Worm (Caenorhabditis elegans) whole organism, young adult: Measurements from ENCODE around the gene col-69.
"Not testable (repeated sequence)": the region's sequence is repeated elsewhere in the genome, so short reads cannot be mapped to it uniquely, and the experiment has no call there.

Source experiments
- B0261.1 ChIP-seq: sonication (generic microtip); optimal IDR thresholded peaks from 2 replicates; lab custom pipeline; 2016; ENCODE audit warnings: mild to moderate bottlenecking, missing genetic modification characterization, moderate library complexity, missing compliant biosample characterization
- D2030.7 ChIP-seq: fragments of 200-800 bp; sonication (Bioruptor generic); IDR thresholded peaks from 2 replicates; pipeline ENCODE4 v1.3.6; 2022; ENCODE audit warnings: missing genetic modification reagents, missing genetic modification characterization, missing compliant biosample characterization
- F10E7.11 ChIP-seq: sonication (generic microtip); optimal IDR thresholded peaks from 2 replicates; lab custom pipeline; 2017; ENCODE audit warnings: mild to moderate bottlenecking, missing genetic modification characterization, moderate library complexity, missing compliant biosample characterization
- F23B12.7 ChIP-seq: sonication (generic microtip); optimal IDR thresholded peaks from 2 replicates; lab custom pipeline; 2017; ENCODE audit warnings: missing genetic modification characterization, mild to moderate bottlenecking, missing compliant biosample characterization, antibody characterized with exemption, moderate library complexity; ENCODE audit not compliant: insufficient read depth
- F55B11.4 ChIP-seq: sonication (generic microtip); optimal IDR thresholded peaks from 2 replicates; lab custom pipeline; 2016; ENCODE audit warnings: missing compliant biosample characterization, missing genetic modification characterization, borderline replicate concordance; ENCODE audit not compliant: insufficient read depth
- F57C9.4 ChIP-seq: sonication (generic microtip); optimal IDR thresholded peaks from 2 replicates; lab custom pipeline; 2017; ENCODE audit warnings: mild to moderate bottlenecking, missing genetic modification characterization, missing compliant biosample characterization
- T07F8.4 ChIP-seq: sonication (generic microtip); optimal IDR thresholded peaks from 2 replicates; lab custom pipeline; 2016; ENCODE audit warnings: mild to moderate bottlenecking, missing genetic modification characterization, moderate library complexity, missing compliant biosample characterization
- Y56A3A.18 ChIP-seq: fragments of 200-800 bp; sonication (Bioruptor generic); IDR thresholded peaks from 2 replicates; pipeline ENCODE4 v1.3.6; 2022; ENCODE audit warnings: missing genetic modification reagents, missing genetic modification characterization, missing compliant biosample characterization
- Y95B8A.8 ChIP-seq: fragments of 200-800 bp; sonication (Bioruptor generic); IDR thresholded peaks from 2 replicates; pipeline ENCODE4 v1.3.6; 2022; ENCODE audit warnings: missing genetic modification reagents, missing genetic modification characterization, missing compliant biosample characterization
- ZK185.1 ChIP-seq: sonication (generic microtip); optimal IDR thresholded peaks from 2 replicates; lab custom pipeline; 2016; ENCODE audit warnings: mild to moderate bottlenecking, missing genetic modification characterization, missing compliant biosample characterization; ENCODE audit not compliant: poor library complexity, severe bottlenecking
- aptf-2 ChIP-seq: fragments of 200-800 bp; sonication (Bioruptor generic); conservative IDR thresholded peaks from 2 replicates; pipeline ENCODE4 v1.3.6; 2022; ENCODE audit warnings: missing genetic modification reagents, missing genetic modification characterization, missing compliant biosample characterization
- bed-1 ChIP-seq: fragments of 200-800 bp; sonication (Bioruptor generic); IDR thresholded peaks from 2 replicates; pipeline ENCODE4 v1.3.6; 2022; ENCODE audit warnings: missing genetic modification reagents, missing genetic modification characterization, missing compliant biosample characterization
- cebp-1 ChIP-seq, 2 experiments: fragments of 200-800 bp in 1 of 2; sonication (Bioruptor generic) in 1 of 2; sonication (generic microtip) in 1 of 2; IDR thresholded peaks in 1 of 2; optimal IDR thresholded peaks in 1 of 2; 2 replicates each; pipeline versions ENCODE4 v1.3.6 to Lab custom; 2017 to 2022; ENCODE audit warnings: missing compliant biosample characterization in 2 of 2, missing genetic modification characterization in 2 of 2, mild to moderate bottlenecking in 1 of 2, missing genetic modification reagents in 1 of 2, moderate library complexity in 1 of 2
- die-1 ChIP-seq: sonication (generic microtip); optimal IDR thresholded peaks from 2 replicates; lab custom pipeline; 2016; ENCODE audit warnings: missing genotype, mild to moderate bottlenecking, missing genetic modification characterization, missing compliant biosample characterization
- dpff-1 ChIP-seq: sonication (generic microtip); optimal IDR thresholded peaks from 2 replicates; lab custom pipeline; 2017; ENCODE audit warnings: mild to moderate bottlenecking, missing genetic modification characterization, missing compliant biosample characterization
- egrh-3 ChIP-seq: fragments of 200-800 bp; sonication (Bioruptor generic); IDR thresholded peaks from 2 replicates; pipeline ENCODE4 v1.3.6; 2022; ENCODE audit warnings: missing genetic modification reagents, missing genetic modification characterization, missing compliant biosample characterization
- ekl-4 ChIP-seq: fragments of 200-800 bp; sonication (Bioruptor generic); IDR thresholded peaks from 2 replicates; pipeline ENCODE4 v1.3.6; 2022; ENCODE audit warnings: missing genetic modification reagents, missing genetic modification characterization, missing compliant biosample characterization
- fkh-3 ChIP-seq: sonication (generic microtip); optimal IDR thresholded peaks from 2 replicates; lab custom pipeline; 2016; ENCODE audit warnings: mild to moderate bottlenecking, missing genetic modification characterization, missing compliant biosample characterization
- gei-17 ChIP-seq: fragments of 200-800 bp; sonication (Bioruptor generic); optimal IDR thresholded peaks from 2 replicates; lab custom pipeline; 2018; ENCODE audit warnings: mild to moderate bottlenecking, missing genetic modification characterization, missing compliant biosample characterization
- him-1 ChIP-seq: sonication (generic microtip); optimal IDR thresholded peaks from 2 replicates; lab custom pipeline; 2016; ENCODE audit warnings: missing genotype, missing genetic modification reagents, missing genetic modification characterization, missing compliant biosample characterization
- hlh-12 ChIP-seq: sonication (generic microtip); optimal IDR thresholded peaks from 2 replicates; lab custom pipeline; 2016; ENCODE audit warnings: missing genetic modification characterization, missing compliant biosample characterization
- hlh-26 ChIP-seq: fragments of 200-800 bp; sonication (Bioruptor generic); conservative IDR thresholded peaks from 2 replicates; pipeline ENCODE4 v1.3.6; 2022; ENCODE audit warnings: missing genetic modification reagents, missing genetic modification characterization, missing compliant biosample characterization
- hrde-1 ChIP-seq: sonication (generic microtip); optimal IDR thresholded peaks from 2 replicates; lab custom pipeline; 2016; ENCODE audit warnings: missing genetic modification characterization, mild to moderate bottlenecking, missing compliant biosample characterization, moderate library complexity, missing genotype, missing genetic modification reagents, borderline replicate concordance
- lin-40 ChIP-seq: sonication (generic microtip); optimal IDR thresholded peaks from 2 replicates; lab custom pipeline; 2016; ENCODE audit warnings: missing genetic modification characterization, mild to moderate bottlenecking, missing compliant biosample characterization, missing genotype, missing genetic modification reagents
- lir-1 ChIP-seq: fragments of 200-800 bp; sonication (Bioruptor generic); conservative IDR thresholded peaks from 2 replicates; pipeline ENCODE4 v1.3.6; 2022; ENCODE audit warnings: missing genetic modification reagents, missing genetic modification characterization, missing compliant biosample characterization
- madf-10 ChIP-seq: sonication (generic microtip); optimal IDR thresholded peaks from 2 replicates; lab custom pipeline; 2016; ENCODE audit warnings: mild to moderate bottlenecking, missing genetic modification characterization, missing compliant biosample characterization
- madf-6 ChIP-seq: fragments of 200-800 bp; sonication (Bioruptor generic); IDR thresholded peaks from 2 replicates; pipeline ENCODE4 v1.3.6; 2022; ENCODE audit warnings: missing genetic modification reagents, missing genetic modification characterization, missing compliant biosample characterization
- mcd-1 ChIP-seq: fragments of 200-800 bp; sonication (Bioruptor generic); IDR thresholded peaks from 2 replicates; pipeline ENCODE4 v1.3.6; 2022; ENCODE audit warnings: missing genetic modification reagents, missing genetic modification characterization, missing compliant biosample characterization
- nfya-2 ChIP-seq: fragments of 200-800 bp; sonication (Bioruptor generic); IDR thresholded peaks from 2 replicates; pipeline ENCODE4 v1.3.6; 2022; ENCODE audit warnings: missing genetic modification reagents, missing genetic modification characterization, missing compliant biosample characterization
- nfyb-1 ChIP-seq: fragments of 200-800 bp; sonication (Bioruptor generic); IDR thresholded peaks from 2 replicates; pipeline ENCODE4 v1.3.6; 2022; ENCODE audit warnings: missing genetic modification reagents, missing genetic modification characterization, missing compliant biosample characterization
- rcor-1 ChIP-seq: fragments of 200-800 bp; sonication (Bioruptor generic); IDR thresholded peaks from 2 replicates; pipeline ENCODE4 v1.3.6; 2022; ENCODE audit warnings: missing genetic modification reagents, missing genetic modification characterization, missing compliant biosample characterization
- rec-8 ChIP-seq, 2 experiments: sonication (generic microtip); optimal IDR thresholded peaks; 2 replicates each; lab custom pipeline; 2016; ENCODE audit warnings: mild to moderate bottlenecking in 2 of 2, missing genetic modification characterization in 2 of 2, missing genetic modification reagents in 2 of 2, missing genotype in 2 of 2, missing biosample characterization in 1 of 2, missing compliant biosample characterization in 1 of 2, moderate library complexity in 1 of 2
- snpc-4 ChIP-seq, 5 experiments: fragments of 150-350 bp in 1 of 5; sonication (generic microtip) in 4 of 5; optimal IDR thresholded peaks; 2 replicates each; lab custom pipeline; 2014 to 2018; ENCODE audit warnings: missing genetic modification characterization in 5 of 5, missing biosample characterization in 3 of 5, antibody characterized with exemption in 2 of 5, mild to moderate bottlenecking in 2 of 5, missing compliant biosample characterization in 2 of 5, missing genotype in 2 of 5, moderate library complexity in 2 of 5, missing genetic modification reagents in 1 of 5
- sptf-2 ChIP-seq: fragments of 200-800 bp; sonication (Bioruptor generic); optimal IDR thresholded peaks from 2 replicates; lab custom pipeline; 2018; ENCODE audit warnings: mild to moderate bottlenecking, missing genetic modification characterization, missing compliant biosample characterization
- tbp1 ChIP-seq: fragments of 200-800 bp; sonication (Bioruptor generic); optimal IDR thresholded peaks from 2 replicates; lab custom pipeline; 2018; ENCODE audit warnings: mild to moderate bottlenecking, missing genetic modification characterization, missing compliant biosample characterization
- unc-62 ChIP-seq: fragments of 150-350 bp; optimal IDR thresholded peaks from 2 replicates; lab custom pipeline; 2014; ENCODE audit warnings: missing biosample characterization, missing genetic modification reagents, missing genetic modification characterization
- ztf-18 ChIP-seq: sonication (generic microtip); optimal IDR thresholded peaks from 2 replicates; lab custom pipeline; 2016; ENCODE audit warnings: missing genotype, mild to moderate bottlenecking, missing genetic modification characterization, missing compliant biosample characterization
- ztf-22 ChIP-seq: fragments of 200-800 bp; sonication (Bioruptor generic); optimal IDR thresholded peaks from 2 replicates; lab custom pipeline; 2018; ENCODE audit warnings: mild to moderate bottlenecking, missing genetic modification characterization, moderate library complexity, missing compliant biosample characterization
- ztf-25 ChIP-seq: fragments of 200-800 bp; sonication (Bioruptor generic); IDR thresholded peaks from 2 replicates; pipeline ENCODE4 v1.3.6; 2022; ENCODE audit warnings: missing genetic modification reagents, missing genetic modification characterization, missing compliant biosample characterization
- ztf-26 ChIP-seq: sonication (generic microtip); optimal IDR thresholded peaks from 2 replicates; lab custom pipeline; 2017; ENCODE audit warnings: missing genetic modification characterization, missing compliant biosample characterization

The col-69 gene

ce11 chrII:263563-263962, 42.0 kb downstream of the col-69 start, which contains the start of gene scc-2:
Gene scc-2, minus strand, starts transcription at chrII:263663.
- TF ChIP-seq mcd-1 (GFP tag; lab: Robert Waterston, UW) (no peak), F10E7.11 (tag; lab: Kevin White, UChicago) (no peak), sptf-2 (no peak), Y95B8A.8 (GFP tag; lab: Robert Waterston, UW) (no peak), gei-17 (GFP tag; lab: Kevin White, UChicago) (no peak), D2030.7 (GFP tag; lab: Robert Waterston, UW) (no peak), rec-8 (tag; optimal IDR thresholded peaks at IDR 0.05; lab: Kevin White, UChicago) (no peak)

DNA sequence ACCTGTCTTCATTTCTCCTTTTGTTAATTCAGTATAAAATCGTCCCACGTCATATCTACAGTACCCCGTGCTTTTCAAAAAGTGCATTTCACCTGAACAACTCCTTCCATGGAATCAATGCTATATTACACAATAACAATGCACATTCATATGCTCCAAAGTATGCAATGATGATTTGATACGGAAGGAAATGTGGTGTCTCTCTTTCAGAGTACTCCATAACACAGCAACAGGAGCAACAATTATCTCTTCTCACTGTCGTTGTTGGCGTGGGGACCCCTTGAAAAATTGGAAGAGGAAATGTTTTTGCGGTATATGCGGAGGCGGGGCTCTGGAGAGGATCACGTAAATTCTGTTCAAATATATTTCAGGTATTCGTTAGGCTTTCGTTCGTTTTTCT, 48.0 kb downstream of the col-69 start, which contains the start of gene cat-2:
Gene cat-2, plus strand, starts transcription at position 301 of the 400 bp plus-strand sequence.
- TF ChIP-seq B0261.1 (no peak), fkh-3 (no peak), rcor-1 (GFP tag; lab: Robert Waterston, UW) (no peak), unc-62 (GFP tag; lab: Kevin White, UChicago) (no peak), T07F8.4 (tag; lab: Kevin White, UChicago) (no peak)

DNA sequence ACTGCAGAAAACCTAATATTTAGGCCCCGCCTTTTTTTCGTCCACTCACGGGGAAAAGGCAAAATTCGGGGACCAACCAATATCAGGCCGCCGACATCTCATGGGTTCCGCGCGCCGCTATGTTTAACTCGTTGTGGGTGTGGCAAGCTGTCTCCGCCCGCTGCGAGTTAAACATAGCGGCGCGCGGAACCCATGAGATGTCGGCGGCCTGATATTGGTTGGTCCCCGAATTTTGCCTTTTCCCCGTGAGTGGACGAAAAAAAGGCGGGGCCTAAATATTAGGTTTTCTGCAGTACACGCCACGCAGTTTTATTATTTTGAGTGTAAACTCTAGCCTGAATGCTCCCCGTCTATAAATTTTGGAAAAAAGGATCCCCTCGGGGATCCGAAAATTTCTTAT, 49.8 kb downstream of the col-69 start:
- TF ChIP-seq snpc-4 (GFP tag; optimal IDR thresholded peaks at IDR 0.05; lab: Kevin White, UChicago), result not testable (repeated sequence)
- peak in 2 of 4 experiments; percentile 84 to 91 for TF ChIP-seq snpc-4 (tag; optimal IDR thresholded peaks at IDR 0.05; lab: Kevin White, UChicago)

DNA sequence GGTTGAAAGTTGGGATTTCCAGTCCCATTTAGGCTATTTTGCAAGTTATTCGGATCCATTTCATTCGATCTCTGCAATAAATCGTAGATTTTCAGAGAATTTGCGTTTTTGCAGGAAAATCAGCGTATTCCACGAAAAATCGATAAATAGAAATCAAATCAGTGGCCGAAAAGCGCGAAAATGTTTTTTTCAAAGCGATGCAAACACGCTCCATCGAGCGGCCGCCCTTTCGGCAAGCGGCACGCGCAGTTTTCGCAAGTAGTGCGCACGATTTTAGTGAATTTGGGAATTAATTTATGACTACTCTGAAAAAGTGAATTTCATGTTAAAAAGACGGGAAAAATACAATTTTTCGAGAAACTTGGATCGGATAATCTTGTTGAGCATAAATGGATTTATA, 50.4 kb downstream of the col-69 start:
- TF ChIP-seq ekl-4 (GFP tag; lab: Robert Waterston, UW), result peak; percentile 88
- TF ChIP-seq ztf-25 (GFP tag; lab: Robert Waterston, UW), result 0 out of 2 replicates have a peak, but pooled peaks have one; percentile 4
- no peak for TF ChIP-seq F57C9.4 (tag; lab: Kevin White, UChicago)
- peak; percentile 90 for TF ChIP-seq nfyb-1 (GFP tag; lab: Robert Waterston, UW)
- peak; percentile 95 for TF ChIP-seq ZK185.1
- TF ChIP-seq cebp-1 (GFP tag; IDR thresholded peaks at IDR 0.05; lab: Robert Waterston, UW), result peak; percentile 59; the same call in 1 of the 2 replicates
- TF ChIP-seq cebp-1 (tag; optimal IDR thresholded peaks at IDR 0.05; lab: Kevin White, UChicago), result no peak
- TF ChIP-seq hlh-12 (tag; lab: Kevin White, UChicago), result no peak
- TF ChIP-seq rcor-1 (GFP tag; lab: Robert Waterston, UW), result peak; percentile 79
- peak; percentile 100 for TF ChIP-seq mcd-1 (GFP tag; lab: Robert Waterston, UW)
- no peak for TF ChIP-seq fkh-3
- TF ChIP-seq ztf-22, result peak; percentile 59
- peak; percentile 68; the same call in 1 of the 2 replicates for TF ChIP-seq aptf-2 (GFP tag; lab: Robert Waterston, UW)
- peak; percentile 44 for TF ChIP-seq egrh-3 (GFP tag; lab: Robert Waterston, UW)
- peak; percentile 80 for TF ChIP-seq madf-6 (GFP tag; lab: Robert Waterston, UW)
- TF ChIP-seq madf-10 (tag; lab: Kevin White, UChicago), result peak; percentile 80
- no peak for TF ChIP-seq nfya-2 (GFP tag; lab: Robert Waterston, UW)
- no peak for TF ChIP-seq dpff-1 (tag; lab: Kevin White, UChicago)
- peak; percentile 69 for TF ChIP-seq tbp1 (GFP tag; lab: Kevin White, UChicago)
- no peak for TF ChIP-seq hlh-26 (GFP tag; lab: Robert Waterston, UW)
- TF ChIP-seq lir-1, result peak; percentile 87
- TF ChIP-seq him-1, result peak; percentile 41
- TF ChIP-seq F23B12.7 (tag; lab: Kevin White, UChicago), result peak; percentile 77
- TF ChIP-seq lin-40 (tag; lab: Kevin White, UChicago), result peak; percentile 94
- TF ChIP-seq ztf-18 (tag; lab: Kevin White, UChicago), result peak; percentile 83
- peak; percentile 23 for TF ChIP-seq die-1 (tag; lab: Kevin White, UChicago)
- TF ChIP-seq hrde-1 (tag; lab: Kevin White, UChicago), result peak; percentile 28
- TF ChIP-seq ztf-26 (tag; lab: Kevin White, UChicago), result peak; percentile 76
- peak; percentile 53; the same call in 1 of the 2 replicates for TF ChIP-seq Y56A3A.18
- no peak for TF ChIP-seq bed-1 (GFP tag; lab: Robert Waterston, UW)
- peak; percentile 93 for TF ChIP-seq D2030.7 (GFP tag; lab: Robert Waterston, UW)
- no peak for TF ChIP-seq F55B11.4 (tag; lab: Kevin White, UChicago)
